In the genomic region with DNA sequence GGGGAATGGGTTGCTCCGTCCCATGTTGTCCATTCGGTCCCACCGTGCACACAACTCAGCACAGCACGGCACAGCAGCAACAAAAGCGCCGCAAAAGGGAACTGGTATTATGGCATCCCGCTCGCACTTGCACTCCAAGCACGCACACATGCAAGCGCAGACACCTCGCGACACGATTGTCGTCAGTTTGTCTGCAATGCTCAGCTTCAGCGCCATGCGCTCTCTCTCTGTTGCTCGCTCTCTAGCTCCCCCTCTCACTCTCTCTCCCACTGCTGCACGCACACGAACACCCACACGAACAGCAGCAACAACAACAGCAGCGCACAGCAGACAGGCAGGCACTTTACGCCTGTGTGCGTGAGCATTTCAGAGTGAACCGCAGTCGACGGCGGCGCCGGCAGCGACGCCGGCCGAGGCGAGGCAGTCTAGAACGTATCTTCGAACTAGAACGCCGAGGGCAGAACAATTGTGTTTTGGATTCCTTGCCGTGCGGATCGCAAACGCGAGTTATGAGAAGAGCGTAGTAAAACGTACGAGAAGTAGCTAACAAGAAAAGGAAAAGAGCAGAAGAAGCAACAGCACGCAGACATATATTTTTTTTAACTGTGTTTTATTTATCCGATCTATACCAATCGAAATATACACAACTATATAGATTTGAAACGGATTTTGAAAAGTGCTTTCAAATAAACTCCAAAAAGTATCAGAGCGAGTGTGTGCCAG, we compare ENCODE assay signal across 1 fruit fly cellular context.
A peak's percentile ranks its signal among the peaks of the same experiment; 100 is the strongest.
TF ChIP-seq lines count a peak whose summit lies in the region.

brk (plus strand) TSS at position 462 of the 723 bp plus-strand sequence.

TF ChIP-seq in whole organism, embryonic, 481 proteins besides CTCF, POLR2A, EP300 and RAD21 (continued from another document):
- TF ChIP-seq CG17568 (GFP tag; optimal IDR thresholded peaks at IDR 0.05; lab: Kevin White, UChicago) = no peak
- TF ChIP-seq E2f1 (GFP tag; IDR thresholded peaks at IDR 0.05; lab: Robert Waterston, UW) = no peak
- no peak for TF ChIP-seq HLHmδ (GFP tag; optimal IDR thresholded peaks at IDR 0.05; lab: Kevin White, UChicago)
- TF ChIP-seq Fer2 (tag; optimal IDR thresholded peaks at IDR 0.05; lab: Kevin White, UChicago) = no peak
- no peak for TF ChIP-seq CG2678 (tag; optimal IDR thresholded peaks at IDR 0.05; lab: Kevin White, UChicago)
- TF ChIP-seq row (GFP tag; IDR thresholded peaks at IDR 0.05; lab: Robert Waterston, UW) = peak; percentile 4; the same call in 1 of the 3 replicates
- TF ChIP-seq CG15269 (tag; optimal IDR thresholded peaks at IDR 0.05; lab: Kevin White, UChicago) = no peak
- no peak for TF ChIP-seq CG16779 (GFP tag; IDR thresholded peaks at IDR 0.05; lab: Robert Waterston, UW)
- no peak for TF ChIP-seq Dip3 (GFP tag; optimal IDR thresholded peaks at IDR 0.05; lab: Kevin White, UChicago)
- no peak for TF ChIP-seq Sry-β (GFP tag; optimal IDR thresholded peaks at IDR 0.05; lab: Kevin White, UChicago)
- TF ChIP-seq Drgx (GFP tag; IDR thresholded peaks at IDR 0.05; lab: Robert Waterston, UW) = peak; percentile 40
- no peak for TF ChIP-seq B-H2 (GFP tag; optimal IDR thresholded peaks at IDR 0.05; lab: Kevin White, UChicago)
- TF ChIP-seq crc (GFP tag; optimal IDR thresholded peaks at IDR 0.05; lab: Kevin White, UChicago) = no peak
- no peak for TF ChIP-seq CG8359 (GFP tag; optimal IDR thresholded peaks at IDR 0.05; lab: Kevin White, UChicago; ENCODE audit: borderline replicate concordance)
- no peak for TF ChIP-seq Dp (GFP tag; optimal IDR thresholded peaks at IDR 0.05; lab: Kevin White, UChicago)
- TF ChIP-seq Myb (GFP tag; optimal IDR thresholded peaks at IDR 0.05; lab: Kevin White, UChicago) = no peak
- no peak for TF ChIP-seq tin (GFP tag; optimal IDR thresholded peaks at IDR 0.05; lab: Kevin White, UChicago)
- TF ChIP-seq Atf3 (GFP tag; optimal IDR thresholded peaks at IDR 0.05; lab: Kevin White, UChicago) = no peak
- no peak for TF ChIP-seq Sox102F (GFP tag; optimal IDR thresholded peaks at IDR 0.05; lab: Kevin White, UChicago)
- TF ChIP-seq CG14860 (GFP tag; IDR thresholded peaks at IDR 0.05; lab: Robert Waterston, UW; ENCODE audit: partially characterized antibody) = no peak
- TF ChIP-seq cato (GFP tag; optimal IDR thresholded peaks at IDR 0.05; lab: Kevin White, UChicago; ENCODE audit: borderline replicate concordance) = no peak
- TF ChIP-seq vvl (GFP tag; IDR thresholded peaks at IDR 0.05; lab: Robert Waterston, UW) = no peak; the same call in 1 of the 2 replicates
- peak in 1 of 3 experiments; percentile 36 for TF ChIP-seq lola (GFP tag; optimal IDR thresholded peaks at IDR 0.05; lab: Kevin White, UChicago)
- no peak for TF ChIP-seq jigr1 (GFP tag; IDR thresholded peaks at IDR 0.05; lab: Robert Waterston, UW)
- TF ChIP-seq Trl (optimal IDR thresholded peaks at IDR 0.05; lab: Kevin White, UChicago) = peak; percentile 96
- TF ChIP-seq Trl (GFP tag; optimal IDR thresholded peaks at IDR 0.05; lab: Kevin White, UChicago) = peak; percentile 25
- TF ChIP-seq scrt (GFP tag; optimal IDR thresholded peaks at IDR 0.05; lab: Kevin White, UChicago) = no peak
- no peak for TF ChIP-seq Asciz (GFP tag; optimal IDR thresholded peaks at IDR 0.05; lab: Kevin White, UChicago)
- no peak for TF ChIP-seq Neu2 (GFP tag; optimal IDR thresholded peaks at IDR 0.05; lab: Kevin White, UChicago; ENCODE audit: borderline replicate concordance)
- no peak for TF ChIP-seq pita (GFP tag; optimal IDR thresholded peaks at IDR 0.05; lab: Kevin White, UChicago)
- no peak for TF ChIP-seq CG12219 (GFP tag; optimal IDR thresholded peaks at IDR 0.05; lab: Kevin White, UChicago)
- TF ChIP-seq CG2202 (tag; optimal IDR thresholded peaks at IDR 0.05; lab: Kevin White, UChicago) = no peak
- no peak for TF ChIP-seq oc (tag; optimal IDR thresholded peaks at IDR 0.05; lab: Kevin White, UChicago)
- no peak for TF ChIP-seq CG7928 (GFP tag; optimal IDR thresholded peaks at IDR 0.05; lab: Kevin White, UChicago)
- TF ChIP-seq CG18599 (GFP tag; optimal IDR thresholded peaks at IDR 0.05; lab: Kevin White, UChicago) = no peak
- no peak for TF ChIP-seq cwo (GFP tag; optimal IDR thresholded peaks at IDR 0.05; lab: Kevin White, UChicago)
- TF ChIP-seq MBD-R2 (GFP tag; IDR thresholded peaks at IDR 0.05; lab: Robert Waterston, UW) = no peak
- TF ChIP-seq Elba2 (GFP tag; optimal IDR thresholded peaks at IDR 0.05; lab: Kevin White, UChicago) = no peak
- no peak for TF ChIP-seq CG8281 (tag; optimal IDR thresholded peaks at IDR 0.05; lab: Kevin White, UChicago)
- TF ChIP-seq CG43689 (GFP tag; IDR thresholded peaks at IDR 0.05; lab: Robert Waterston, UW) = no peak
- TF ChIP-seq CG13424 (tag; optimal IDR thresholded peaks at IDR 0.05; lab: Kevin White, UChicago) = no peak
- peak; percentile 71 for TF ChIP-seq HmgD (GFP tag; optimal IDR thresholded peaks at IDR 0.05; lab: Kevin White, UChicago)
- TF ChIP-seq CG4282 (GFP tag; optimal IDR thresholded peaks at IDR 0.05; lab: Kevin White, UChicago) = peak; percentile 22
- no peak for TF ChIP-seq Ravus (GFP tag; IDR thresholded peaks at IDR 0.05; lab: Robert Waterston, UW)
- TF ChIP-seq sug (tag; optimal IDR thresholded peaks at IDR 0.05; lab: Kevin White, UChicago) = peak; percentile 28
- TF ChIP-seq hb (GFP tag; IDR thresholded peaks at IDR 0.05; lab: Robert Waterston, UW; ENCODE audit: partially characterized antibody) = no peak
- no peak for TF ChIP-seq CG7745 (tag; optimal IDR thresholded peaks at IDR 0.05; lab: Kevin White, UChicago)
- TF ChIP-seq chinmo (GFP tag; IDR thresholded peaks at IDR 0.05; lab: Robert Waterston, UW; ENCODE audit: partially characterized antibody) = peak; percentile 99
- no peak for TF ChIP-seq tap (tag; optimal IDR thresholded peaks at IDR 0.05; lab: Kevin White, UChicago)
- 0 out of 2 replicates have a peak, but pooled peaks have one; percentile 18 for TF ChIP-seq CG1024 (GFP tag; IDR thresholded peaks at IDR 0.05; lab: Robert Waterston, UW)
- TF ChIP-seq ERR (GFP tag; optimal IDR thresholded peaks at IDR 0.05; lab: Kevin White, UChicago) = peak; percentile 54
- peak; percentile 47 for TF ChIP-seq Side (GFP tag; optimal IDR thresholded peaks at IDR 0.05; lab: Kevin White, UChicago)
- TF ChIP-seq CG9215 (GFP tag; IDR thresholded peaks at IDR 0.05; lab: Robert Waterston, UW) = no peak
- no peak for TF ChIP-seq ken (GFP tag; IDR thresholded peaks at IDR 0.05; lab: Robert Waterston, UW)
- TF ChIP-seq Lpt (GFP tag; optimal IDR thresholded peaks at IDR 0.05; lab: Kevin White, UChicago) = no peak
